Fruit fly (Drosophila melanogaster): ENCODE data around the gene CG5731.

DNA sequence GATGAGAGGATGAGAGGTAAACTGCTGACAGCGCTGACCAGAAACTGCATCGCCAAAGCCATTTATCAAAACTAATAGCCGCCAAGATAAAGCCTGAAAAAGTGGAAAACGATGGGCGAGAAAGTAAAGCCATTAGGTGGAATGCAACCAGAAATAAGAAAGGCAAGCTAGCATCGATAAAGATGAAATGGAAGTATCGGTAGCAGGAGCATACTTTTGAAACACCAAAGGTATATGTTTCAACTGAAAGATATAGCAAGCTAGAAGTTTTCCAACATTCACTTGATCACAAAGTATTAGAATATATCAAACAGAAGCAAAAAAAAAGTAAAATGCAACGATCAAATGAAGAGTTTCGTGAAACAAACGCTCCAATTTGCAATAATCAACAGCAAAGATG, 37.1 kb downstream of the CG5731 start, which contains the start of gene CG13137:
- TF ChIP-seq EcR (GFP tag; optimal IDR thresholded peaks at IDR 0.05) (no peak), pan (optimal IDR thresholded peaks at IDR 0.05) (no peak), psq (optimal IDR thresholded peaks at IDR 0.05) (no peak), CG8478 (optimal IDR thresholded peaks at IDR 0.05) (no peak)
